Fruit fly (Drosophila melanogaster) whole organism, embryonic: ENCODE results near the gene Hmt4-20.

ENCODE experiments used
- Bgb ChIP-seq: fragments of 200-800 bp; sonication (Bioruptor generic); IDR thresholded peaks from 2 replicates; pipeline ENCODE4 v1.3.6; 2022; ENCODE audit warnings: missing biosample characterization, missing genetic modification characterization; ENCODE audit not compliant: partially characterized antibody
- Bteb2 ChIP-seq: fragments of 200-800 bp; sonication (Bioruptor generic); optimal IDR thresholded peaks from 2 replicates; lab custom pipeline; 2016; ENCODE audit warnings: missing biosample characterization, missing genetic modification characterization
- CG10321 ChIP-seq: fragments of 200-800 bp; sonication (Bioruptor generic); IDR thresholded peaks from 2 replicates; pipeline ENCODE4 v1.3.6; 2022; ENCODE audit warnings: missing biosample characterization, missing genetic modification characterization
- CG10543 ChIP-seq: fragments of 200-800 bp; sonication (Bioruptor generic); optimal IDR thresholded peaks from 3 replicates; lab custom pipeline; 2017; ENCODE audit warnings: missing biosample characterization, mild to moderate bottlenecking, missing genetic modification characterization, moderate library complexity
- CG12155 ChIP-seq: fragments of 200-800 bp; sonication (Bioruptor generic); optimal IDR thresholded peaks from 3 replicates; lab custom pipeline; 2016; ENCODE audit warnings: missing biosample characterization, missing genetic modification characterization
- CG1233 ChIP-seq: fragments of 200-800 bp; sonication (Bioruptor generic); optimal IDR thresholded peaks from 4 replicates; lab custom pipeline; 2018; ENCODE audit warnings: missing biosample characterization, mild to moderate bottlenecking, missing genetic modification characterization
- CG13287 ChIP-seq: fragments of 200-800 bp; sonication (Bioruptor generic); IDR thresholded peaks from 2 replicates; pipeline ENCODE4 v1.3.6; 2022; ENCODE audit warnings: missing biosample characterization, missing genetic modification characterization; ENCODE audit not compliant: partially characterized antibody
- CG13894 ChIP-seq: fragments of 200-800 bp; sonication (Bioruptor generic); optimal IDR thresholded peaks from 3 replicates; lab custom pipeline; 2018; ENCODE audit warnings: missing biosample characterization, mild to moderate bottlenecking, missing genetic modification characterization, moderate library complexity
- CG14860 ChIP-seq: fragments of 200-800 bp; sonication (Bioruptor generic); IDR thresholded peaks from 3 replicates; pipeline ENCODE4 v1.3.6; 2022; ENCODE audit warnings: missing biosample characterization, missing genetic modification characterization; ENCODE audit not compliant: partially characterized antibody
- CG17359 ChIP-seq: fragments of 200-800 bp; sonication (Bioruptor generic); optimal IDR thresholded peaks from 3 replicates; lab custom pipeline; 2018; ENCODE audit warnings: missing biosample characterization, mild to moderate bottlenecking, missing genetic modification characterization, moderate library complexity
- CG17385 ChIP-seq: fragments of 200-800 bp; sonication (Bioruptor generic); optimal IDR thresholded peaks from 3 replicates; lab custom pipeline; 2018; ENCODE audit warnings: missing biosample characterization, mild to moderate bottlenecking, missing genetic modification characterization
- CG2120 ChIP-seq: fragments of 200-800 bp; sonication (Bioruptor generic); optimal IDR thresholded peaks from 3 replicates; lab custom pipeline; 2016; ENCODE audit warnings: missing biosample characterization, missing genetic modification characterization
- CG2199 ChIP-seq: fragments of 200-800 bp; sonication (Bioruptor generic); IDR thresholded peaks from 3 replicates; pipeline ENCODE4 v1.3.6; 2022; ENCODE audit warnings: missing biosample characterization, missing genetic modification characterization
- CG2889 ChIP-seq: fragments of 200-800 bp; sonication (Bioruptor generic); IDR thresholded peaks from 3 replicates; pipeline ENCODE4 v1.3.6; 2022; ENCODE audit warnings: missing biosample characterization, missing genetic modification characterization
- CG31224 ChIP-seq: fragments of 200-800 bp; sonication (Bioruptor generic); IDR thresholded peaks from 2 replicates; pipeline ENCODE4 v1.3.6; 2022; ENCODE audit warnings: missing biosample characterization, missing genetic modification characterization
- CG32772 ChIP-seq: fragments of 200-800 bp; sonication (Bioruptor generic); IDR thresholded peaks from 2 replicates; pipeline ENCODE4 v1.3.6; 2022; ENCODE audit warnings: missing biosample characterization, missing genetic modification characterization
- CG3281 ChIP-seq: fragments of 200-800 bp; sonication (Bioruptor generic); optimal IDR thresholded peaks from 3 replicates; lab custom pipeline; 2017; ENCODE audit warnings: missing biosample characterization, mild to moderate bottlenecking, missing genetic modification characterization
- CG6654 ChIP-seq: fragments of 200-800 bp; sonication (Bioruptor generic); optimal IDR thresholded peaks from 2 replicates; lab custom pipeline; 2017; ENCODE audit warnings: missing biosample characterization, mild to moderate bottlenecking, missing genetic modification characterization
- CG7372 ChIP-seq: fragments of 200-800 bp; sonication (Bioruptor generic); IDR thresholded peaks from 2 replicates; pipeline ENCODE4 v1.3.6; 2022; ENCODE audit warnings: missing biosample characterization, missing genetic modification characterization
- CG8924 ChIP-seq: fragments of 200-800 bp; optimal IDR thresholded peaks from 3 replicates; lab custom pipeline; 2019; ENCODE audit warnings: missing biosample characterization, mild to moderate bottlenecking, missing genetic modification characterization, moderate library complexity
- CG9437 ChIP-seq: fragments of 200-800 bp; sonication (Bioruptor generic); optimal IDR thresholded peaks from 2 replicates; lab custom pipeline; 2018; ENCODE audit warnings: missing biosample characterization, mild to moderate bottlenecking, missing genetic modification characterization
- Dip2 ChIP-seq: fragments of 200-800 bp; sonication (Bioruptor generic); IDR thresholded peaks from 2 replicates; pipeline ENCODE4 v1.3.6; 2022; ENCODE audit warnings: missing biosample characterization, missing genetic modification characterization
- E2f2 ChIP-seq: fragments of 200-800 bp; sonication (Bioruptor generic); IDR thresholded peaks from 2 replicates; pipeline ENCODE4 v1.3.6; 2022; ENCODE audit warnings: missing biosample characterization, missing genetic modification characterization
- HLH3B ChIP-seq: fragments of 200-800 bp; sonication (Bioruptor generic); IDR thresholded peaks from 2 replicates; pipeline ENCODE4 v1.3.6; 2022; ENCODE audit warnings: missing biosample characterization, missing genetic modification characterization
- MESR4 ChIP-seq: fragments of 200-800 bp; sonication (Bioruptor generic); optimal IDR thresholded peaks from 2 replicates; lab custom pipeline; 2018; ENCODE audit warnings: missing biosample characterization, mild to moderate bottlenecking, missing genetic modification characterization, moderate library complexity
- Mad ChIP-seq: fragments of 200-800 bp; sonication (Bioruptor generic); optimal IDR thresholded peaks from 2 replicates; lab custom pipeline; 2016; ENCODE audit warnings: missing biosample characterization, missing genetic modification characterization
- Neu2 ChIP-seq: fragments of 200-800 bp; sonication (Bioruptor generic); optimal IDR thresholded peaks from 3 replicates; lab custom pipeline; 2016; ENCODE audit warnings: missing biosample characterization, missing genetic modification characterization, borderline replicate concordance
- Pdp1 ChIP-seq, 2 experiments: fragments of 200-800 bp; sonication (Bioruptor generic); optimal IDR thresholded peaks; 3 replicates each; lab custom pipeline; 2016; ENCODE audit warnings: missing biosample characterization in 2 of 2, missing genetic modification characterization in 2 of 2, mild to moderate bottlenecking in 1 of 2, moderate library complexity in 1 of 2
- Rfx ChIP-seq: fragments of 200-800 bp; sonication (Bioruptor generic); IDR thresholded peaks from 2 replicates; pipeline ENCODE4 v1.3.6; 2022; ENCODE audit warnings: missing biosample characterization, missing genetic modification characterization
- Sin3A ChIP-seq: fragments of >200 bp; optimal IDR thresholded peaks from 2 replicates; lab custom pipeline; 2018
- chinmo ChIP-seq: fragments of 200-800 bp; sonication (Bioruptor generic); IDR thresholded peaks from 4 replicates; pipeline ENCODE4 v1.3.6; 2022; ENCODE audit warnings: missing biosample characterization, missing genetic modification characterization; ENCODE audit not compliant: partially characterized antibody
- dimm ChIP-seq: fragments of 200-800 bp; sonication (Bioruptor generic); IDR thresholded peaks from 2 replicates; pipeline ENCODE4 v1.3.6; 2022; ENCODE audit warnings: missing biosample characterization, missing genetic modification characterization
- gfzf ChIP-seq: fragments of 200-800 bp; sonication (Bioruptor generic); optimal IDR thresholded peaks from 2 replicates; lab custom pipeline; 2016; ENCODE audit warnings: missing biosample characterization, mild to moderate bottlenecking, missing genetic modification characterization, moderate library complexity
- ind ChIP-seq: fragments of 200-800 bp; sonication (Bioruptor generic); optimal IDR thresholded peaks from 3 replicates; lab custom pipeline; 2016; ENCODE audit warnings: missing biosample characterization, missing genetic modification characterization
- inv ChIP-seq: fragments of 200-800 bp; sonication (Bioruptor generic); IDR thresholded peaks from 2 replicates; pipeline ENCODE4 v1.3.6; 2022; ENCODE audit warnings: missing biosample characterization, missing genetic modification characterization; ENCODE audit not compliant: partially characterized antibody
- kah ChIP-seq: fragments of 200-800 bp; sonication (Bioruptor generic); optimal IDR thresholded peaks from 2 replicates; lab custom pipeline; 2018; ENCODE audit warnings: missing biosample characterization, mild to moderate bottlenecking, missing genetic modification characterization
- knrl ChIP-seq: fragments of 200-800 bp; sonication (Bioruptor generic); IDR thresholded peaks from 3 replicates; pipeline ENCODE4 v1.3.6; 2022; ENCODE audit warnings: missing biosample characterization, missing genetic modification characterization; ENCODE audit not compliant: partially characterized antibody
- lilli ChIP-seq: fragments of 200-800 bp; sonication (Bioruptor generic); optimal IDR thresholded peaks from 3 replicates; lab custom pipeline; 2016; ENCODE audit warnings: missing biosample characterization, missing genetic modification characterization
- pan ChIP-seq, 4 experiments: fragments of >200 bp in 3 of 4; fragments of 200-800 bp in 1 of 4; sonication (Bioruptor generic) in 1 of 4; optimal IDR thresholded peaks in 3 of 4; IDR thresholded peaks in 1 of 4; 2 replicates each; pipeline versions ENCODE4 v1.3.6 to Lab custom; 2017 to 2022; ENCODE audit warnings: missing biosample characterization in 2 of 4, missing genetic modification characterization in 2 of 4, mixed read lengths in 1 of 4
- peb ChIP-seq: fragments of 200-800 bp; sonication (Bioruptor generic); IDR thresholded peaks from 2 replicates; pipeline ENCODE4 v1.3.6; 2022; ENCODE audit warnings: missing biosample characterization, missing genetic modification characterization
- repo ChIP-seq: fragments of 200-800 bp; sonication (Bioruptor generic); optimal IDR thresholded peaks from 2 replicates; lab custom pipeline; 2016; ENCODE audit warnings: missing biosample characterization, missing genetic modification characterization
- rib ChIP-seq: fragments of 200-800 bp; sonication (Bioruptor generic); IDR thresholded peaks from 2 replicates; pipeline ENCODE4 v1.3.6; 2022; ENCODE audit warnings: missing biosample characterization, missing genetic modification characterization
- sd ChIP-seq: fragments of 200-800 bp; sonication (Bioruptor generic); optimal IDR thresholded peaks from 3 replicates; lab custom pipeline; 2018; ENCODE audit warnings: missing biosample characterization, mild to moderate bottlenecking, missing genetic modification characterization, moderate library complexity
- stwl ChIP-seq: fragments of 200-800 bp; sonication (Bioruptor generic); optimal IDR thresholded peaks from 3 replicates; lab custom pipeline; 2018; ENCODE audit warnings: missing biosample characterization, mild to moderate bottlenecking, missing genetic modification characterization, moderate library complexity
- sug ChIP-seq: fragments of 200-800 bp; optimal IDR thresholded peaks from 2 replicates; lab custom pipeline; 2019; ENCODE audit warnings: missing biosample characterization, mild to moderate bottlenecking, missing genetic modification characterization, moderate library complexity
- tna ChIP-seq: fragments of 200-800 bp; sonication (Bioruptor generic); IDR thresholded peaks from 2 replicates; pipeline ENCODE4 v1.3.6; 2022; ENCODE audit warnings: missing biosample characterization, missing genetic modification characterization; ENCODE audit not compliant: partially characterized antibody
- unc-4 ChIP-seq: fragments of 200-800 bp; sonication (Bioruptor generic); IDR thresholded peaks from 2 replicates; pipeline ENCODE4 v1.3.6; 2022; ENCODE audit warnings: missing biosample characterization, missing genetic modification characterization; ENCODE audit not compliant: partially characterized antibody
- zen2 ChIP-seq: fragments of 200-800 bp; sonication (Bioruptor generic); IDR thresholded peaks from 3 replicates; pipeline ENCODE4 v1.3.6; 2022; ENCODE audit warnings: missing biosample characterization, missing genetic modification characterization; ENCODE audit not compliant: partially characterized antibody

Gene Hmt4-20

DNA sequence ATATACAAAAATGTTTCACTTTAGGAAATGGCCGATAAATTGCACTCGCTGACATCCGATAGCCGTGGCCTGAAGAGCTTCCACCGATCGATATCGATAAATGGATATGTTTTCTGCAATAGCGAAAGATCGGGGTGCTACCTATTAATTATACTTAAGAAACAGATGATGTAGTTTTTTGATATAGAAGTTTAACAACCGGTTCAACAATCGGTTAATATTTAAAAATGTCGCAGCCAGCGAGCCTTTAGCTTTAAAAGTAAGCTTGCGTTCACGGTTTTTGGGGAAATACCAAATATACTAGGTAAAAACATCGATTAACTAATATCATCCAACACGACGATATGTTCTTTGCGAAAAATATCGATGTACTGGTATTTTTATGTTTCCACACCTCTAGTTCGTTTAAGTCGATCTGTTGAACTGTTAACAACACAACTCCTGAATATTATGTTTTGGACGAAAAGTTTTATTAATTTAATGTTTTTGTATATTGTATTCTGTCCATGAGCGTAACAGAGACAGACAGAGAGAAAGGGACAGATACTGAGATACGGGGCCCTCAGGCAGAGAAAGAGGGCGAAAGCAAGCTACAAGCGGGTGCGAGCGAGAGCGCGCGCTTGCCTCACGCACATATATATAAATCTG is 20.2 kb downstream of the Hmt4-20 start, which contains the start of gene Dredd (continued):
- TF ChIP-seq unc-4 (GFP tag; lab: Robert Waterston, UW) = peak; percentile 94
- TF ChIP-seq MESR4 (GFP tag; lab: Kevin White, UChicago) = peak; percentile 77
- peak; percentile 22 for TF ChIP-seq CG13894 (tag; lab: Kevin White, UChicago)
- TF ChIP-seq Bgb (GFP tag; lab: Robert Waterston, UW) = peak; percentile 86
- TF ChIP-seq CG17359 (tag; lab: Kevin White, UChicago) = peak; percentile 4
- TF ChIP-seq CG9437 (GFP tag; lab: Kevin White, UChicago) = no peak
- no peak for TF ChIP-seq peb
- no peak for TF ChIP-seq repo (GFP tag; lab: Kevin White, UChicago)
- TF ChIP-seq E2f2 (GFP tag; lab: Robert Waterston, UW) = peak; percentile 40; the same call in 1 of the 2 replicates
- TF ChIP-seq Pdp1 (GFP tag; optimal IDR thresholded peaks at IDR 0.05; lab: Kevin White, UChicago) = no peak
- peak; percentile 84 for TF ChIP-seq tna (GFP tag; lab: Robert Waterston, UW)
- no peak for TF ChIP-seq HLH3B
- TF ChIP-seq CG10543 (GFP tag; lab: Kevin White, UChicago) = peak; percentile 34
- 0 out of 3 replicates have a peak, but pooled peaks have one; percentile 19 for TF ChIP-seq CG2199 (GFP tag; lab: Robert Waterston, UW)
- no peak for TF ChIP-seq CG7372
- TF ChIP-seq sug (tag; lab: Kevin White, UChicago) = no peak
- TF ChIP-seq dimm (GFP tag; lab: Robert Waterston, UW) = no peak
- peak; percentile 25 for TF ChIP-seq CG17385 (GFP tag; lab: Kevin White, UChicago)
- peak; percentile 84 for TF ChIP-seq inv (GFP tag; lab: Robert Waterston, UW)
- peak; percentile 89 for TF ChIP-seq CG10321 (GFP tag; lab: Robert Waterston, UW)
- TF ChIP-seq CG6654 = no peak
- no peak for TF ChIP-seq Dip2 (GFP tag; lab: Robert Waterston, UW)
- no peak for TF ChIP-seq sd (tag; lab: Kevin White, UChicago)
- peak; percentile 22 for TF ChIP-seq Neu2 (GFP tag; lab: Kevin White, UChicago)
- no peak for TF ChIP-seq Bteb2 (GFP tag; lab: Kevin White, UChicago)
- peak; percentile 17 for TF ChIP-seq CG3281 (GFP tag; lab: Kevin White, UChicago)
- peak; percentile 85; the same call in 1 of the 4 replicates for TF ChIP-seq chinmo (GFP tag; lab: Robert Waterston, UW)
- no peak for TF ChIP-seq CG32772 (GFP tag; lab: Robert Waterston, UW)
- peak; percentile 73 for TF ChIP-seq CG8924 (tag; lab: Kevin White, UChicago)
- TF ChIP-seq rib = peak; percentile 47; the same call in 1 of the 2 replicates
- TF ChIP-seq CG31224 (GFP tag; lab: Robert Waterston, UW) = no peak
- peak; percentile 38 for TF ChIP-seq lilli (GFP tag; lab: Kevin White, UChicago)
- no peak for TF ChIP-seq ind (GFP tag; lab: Kevin White, UChicago)
- peak; percentile 24 for TF ChIP-seq CG1233 (GFP tag; lab: Kevin White, UChicago)
- no peak for TF ChIP-seq CG12155 (GFP tag; lab: Kevin White, UChicago)
- TF ChIP-seq Mad (GFP tag; lab: Kevin White, UChicago) = no peak
- TF ChIP-seq CG2889 = no peak
- peak; percentile 85 for TF ChIP-seq zen2 (GFP tag; lab: Robert Waterston, UW)
- TF ChIP-seq Sin3A = peak; percentile 56
- TF ChIP-seq CG13287 (GFP tag; lab: Robert Waterston, UW) = peak; percentile 92
- peak; percentile 43 for TF ChIP-seq stwl
- peak; percentile 90 for TF ChIP-seq knrl
- TF ChIP-seq CG14860 (GFP tag; lab: Robert Waterston, UW) = peak; percentile 95
- peak; percentile 61 for TF ChIP-seq gfzf (GFP tag; lab: Kevin White, UChicago)
- no peak for TF ChIP-seq kah
- TF ChIP-seq CG2120 (GFP tag; lab: Kevin White, UChicago) = peak; percentile 2
- no peak for TF ChIP-seq pan (optimal IDR thresholded peaks at IDR 0.05; lab: Kevin White, UChicago)
- no peak for TF ChIP-seq pan (GFP tag; optimal IDR thresholded peaks at IDR 0.05 in 1 of 2, IDR thresholded peaks at IDR 0.05 in 1 of 2)
- no peak; the same call in 1 of the 2 replicates for TF ChIP-seq Rfx (GFP tag; lab: Robert Waterston, UW)
